Worm (Caenorhabditis elegans): ENCODE results near the gene ugt-11.

Gene ugt-11

DNA sequence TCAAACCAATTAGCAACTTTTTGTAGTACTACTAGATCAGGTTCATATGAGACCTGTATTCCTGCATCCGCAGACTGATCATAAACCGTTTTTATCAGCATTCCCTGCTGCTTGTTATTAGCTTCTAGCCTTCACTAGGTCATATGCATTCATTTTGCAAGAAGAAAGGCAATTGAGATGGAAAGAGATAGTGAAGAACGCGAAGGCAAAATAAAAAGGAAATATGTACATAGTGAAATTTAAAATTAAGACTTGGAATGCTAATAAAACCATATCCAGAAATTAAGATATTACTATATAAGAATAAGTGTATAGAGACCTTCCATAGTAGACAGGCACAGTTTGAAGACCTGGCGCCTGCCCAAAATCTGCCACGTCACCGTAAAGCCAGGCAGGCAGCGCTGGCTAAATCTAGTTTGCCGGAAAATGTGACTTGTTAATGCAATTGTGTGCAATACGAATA, 25.9 kb upstream of the ugt-11 start, which contains the start of the genes C02E7.8 and srh-23:
Gene C02E7.8, minus strand, starts transcription at position 101 of the 463 bp plus-strand sequence.
Gene srh-23, plus strand, starts transcription at position 413 of the 463 bp plus-strand sequence.
- TF ChIP-seq blmp-1 (tag; optimal IDR thresholded peaks at IDR 0.05) = peak; percentile 33
- no peak for TF ChIP-seq mef-2 (tag; optimal IDR thresholded peaks at IDR 0.05)
- no peak for TF ChIP-seq lsy-2 (tag; optimal IDR thresholded peaks at IDR 0.05)
- no peak for TF ChIP-seq unc-86 (tag; optimal IDR thresholded peaks at IDR 0.05)
- no peak for TF ChIP-seq jun-1 (tag; optimal IDR thresholded peaks at IDR 0.05)
- TF ChIP-seq ceh-63 (GFP tag; optimal IDR thresholded peaks at IDR 0.05) = no peak
- TF ChIP-seq zag-1 (tag; optimal IDR thresholded peaks at IDR 0.05) = no peak

DNA sequence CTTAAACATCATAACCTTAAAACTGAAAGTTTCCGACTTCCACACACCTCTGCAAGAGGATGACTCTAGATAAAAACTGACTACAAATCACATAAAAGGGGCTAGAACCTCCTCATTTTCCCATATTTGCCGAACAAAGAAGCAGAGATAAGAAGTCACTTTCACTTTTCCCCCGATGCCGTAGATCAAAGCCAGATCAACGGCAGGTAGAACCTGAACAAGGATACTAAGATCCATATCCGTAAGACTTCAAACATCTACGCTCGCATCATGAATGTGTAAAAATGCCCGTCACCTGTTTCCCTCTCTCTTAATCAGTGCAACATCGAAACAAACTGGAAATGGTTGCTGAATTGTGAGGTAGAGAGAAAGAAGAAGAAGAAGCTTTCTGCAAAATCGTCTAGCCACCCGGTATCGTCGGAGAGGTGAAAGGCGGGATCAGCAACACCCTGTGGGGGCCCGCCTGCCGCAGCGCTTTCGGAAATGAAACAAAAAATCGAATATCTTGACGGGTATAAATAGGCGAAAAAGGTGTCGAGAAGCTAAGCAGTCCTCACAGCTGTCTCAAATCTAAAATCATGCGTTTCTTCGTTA, 23.9 kb upstream of the ugt-11 start, which contains the start of gene C02E7.6:
Gene C02E7.6, plus strand, starts transcription at position 544 of the 594 bp plus-strand sequence.
- no peak for TF ChIP-seq ceh-82 (tag; optimal IDR thresholded peaks at IDR 0.05)
- TF ChIP-seq ztf-4 (tag; optimal IDR thresholded peaks at IDR 0.05) = peak; percentile 81
- TF ChIP-seq jun-1 (tag; optimal IDR thresholded peaks at IDR 0.05) = peak; percentile 2
- no peak for TF ChIP-seq sup-37 (GFP tag; optimal IDR thresholded peaks at IDR 0.05)
- TF ChIP-seq unc-86 (tag; optimal IDR thresholded peaks at IDR 0.05) = no peak
- TF ChIP-seq nhr-12 (tag; optimal IDR thresholded peaks at IDR 0.05) = no peak
- peak; percentile 88 for TF ChIP-seq blmp-1 (tag; optimal IDR thresholded peaks at IDR 0.05)
- no peak for TF ChIP-seq lir-3 (tag; optimal IDR thresholded peaks at IDR 0.05; ENCODE audit: poor library complexity)
- TF ChIP-seq fkh-10 (GFP tag; optimal IDR thresholded peaks at IDR 0.05) = no peak
- TF ChIP-seq C34B4.2 (tag; optimal IDR thresholded peaks at IDR 0.05) = no peak

DNA sequence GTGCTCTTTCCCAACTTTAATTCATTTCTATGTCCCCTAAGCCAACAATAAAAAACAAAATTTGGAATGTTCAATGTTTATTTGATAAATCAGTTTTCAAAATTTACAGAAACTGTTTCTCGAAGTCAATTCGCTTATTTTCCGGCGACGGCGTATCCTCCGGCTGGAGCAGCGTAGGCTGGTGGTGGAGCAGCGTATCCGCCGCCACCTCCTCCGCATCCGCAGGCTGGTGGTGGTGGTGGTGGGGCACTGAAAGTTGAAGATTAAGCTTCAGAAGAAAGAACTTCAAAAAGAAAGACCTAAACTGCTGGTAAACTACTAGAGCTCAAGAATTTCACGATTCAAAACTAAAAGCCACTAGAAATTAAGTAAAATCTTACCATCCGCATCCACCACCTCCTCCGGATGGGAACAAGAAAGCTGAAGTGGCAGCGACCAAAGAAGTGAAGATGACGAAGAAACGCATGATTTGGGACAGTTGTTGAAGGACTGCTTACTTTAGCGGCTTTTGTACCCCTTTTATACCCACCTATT, 23.3 kb upstream of the ugt-11 start, which contains the start of gene C02E7.7:
Gene C02E7.7, minus strand, starts transcription at position 484 of the 534 bp plus-strand sequence.
- TF ChIP-seq nhr-28 (tag; optimal IDR thresholded peaks at IDR 0.05) (no peak), tbx-2 (tag; optimal IDR thresholded peaks at IDR 0.05) (no peak), lin-15B (tag; optimal IDR thresholded peaks at IDR 0.05) (no peak), nhr-90 (tag; optimal IDR thresholded peaks at IDR 0.05; ENCODE audit: poor library complexity) (no peak), egl-13 (tag; optimal IDR thresholded peaks at IDR 0.05) (no peak), C04F5.9 (tag; optimal IDR thresholded peaks at IDR 0.05) (no peak), C16A3.4 (tag; optimal IDR thresholded peaks at IDR 0.05) (no peak)

DNA sequence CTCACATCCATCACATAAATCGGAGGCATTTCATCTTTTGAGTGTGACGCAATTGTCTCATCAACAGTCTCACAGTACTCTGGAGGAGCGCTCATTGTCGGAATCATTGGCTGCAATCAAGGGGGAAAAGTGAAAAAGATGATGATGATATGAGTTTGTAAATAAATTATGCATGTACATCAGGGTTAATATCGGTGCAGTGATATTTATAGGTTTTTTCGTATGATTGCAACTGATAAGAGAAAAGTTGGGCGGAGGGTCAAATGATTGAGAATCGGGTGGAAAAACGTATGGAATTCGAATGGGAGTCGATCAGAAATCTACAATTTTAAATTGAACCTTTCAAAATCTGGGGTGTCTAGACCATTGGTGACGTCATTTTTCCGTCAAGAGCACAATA, 20.0 kb upstream of the ugt-11 start, which contains the start of gene H23N18.6:
Gene H23N18.6, minus strand, starts transcription at position 201 of the 400 bp plus-strand sequence.
- peak; percentile 75 for TF ChIP-seq elt-2 (tag; optimal IDR thresholded peaks at IDR 0.05)
- peak; percentile 38 for TF ChIP-seq tlp-1 (tag; optimal IDR thresholded peaks at IDR 0.05)
- TF ChIP-seq isw-1 (GFP tag; IDR thresholded peaks at IDR 0.05) = no peak
- no peak for TF ChIP-seq nhr-237 (tag; optimal IDR thresholded peaks at IDR 0.05)
- no peak for TF ChIP-seq lin-14 (GFP tag; optimal IDR thresholded peaks at IDR 0.05)

DNA sequence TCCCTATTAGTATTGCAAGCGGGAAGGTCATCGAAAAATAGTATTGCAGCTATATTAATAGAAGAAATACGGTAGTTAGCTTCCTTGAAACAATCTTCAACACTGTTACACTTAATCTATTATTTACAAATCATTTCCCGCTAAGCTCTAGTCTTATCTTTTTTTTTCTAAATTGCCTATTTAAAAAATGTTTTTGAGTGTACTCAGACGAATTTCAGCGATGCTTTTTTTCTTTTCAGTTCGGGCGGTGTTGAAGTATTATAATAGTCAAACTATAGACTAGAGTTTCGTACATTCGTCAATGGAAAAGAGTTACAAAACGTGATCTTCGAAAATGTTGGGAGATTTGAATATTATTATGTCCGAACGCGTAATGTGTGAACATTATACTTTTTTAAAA, 19.0 kb upstream of the ugt-11 start:
- no peak for TF ChIP-seq nhr-85 (tag)
- TF ChIP-seq ceh-90 (tag; optimal IDR thresholded peaks at IDR 0.05) = no peak
- no peak for TF ChIP-seq lin-14 (GFP tag; optimal IDR thresholded peaks at IDR 0.05)
- no peak for TF ChIP-seq rnt-1 (tag; optimal IDR thresholded peaks at IDR 0.05)
- TF ChIP-seq ceh-82 (tag; optimal IDR thresholded peaks at IDR 0.05) = no peak
- no peak for TF ChIP-seq fos-1 (tag; optimal IDR thresholded peaks at IDR 0.05)
- no peak for TF ChIP-seq ztf-11 (tag; optimal IDR thresholded peaks at IDR 0.05)

DNA sequence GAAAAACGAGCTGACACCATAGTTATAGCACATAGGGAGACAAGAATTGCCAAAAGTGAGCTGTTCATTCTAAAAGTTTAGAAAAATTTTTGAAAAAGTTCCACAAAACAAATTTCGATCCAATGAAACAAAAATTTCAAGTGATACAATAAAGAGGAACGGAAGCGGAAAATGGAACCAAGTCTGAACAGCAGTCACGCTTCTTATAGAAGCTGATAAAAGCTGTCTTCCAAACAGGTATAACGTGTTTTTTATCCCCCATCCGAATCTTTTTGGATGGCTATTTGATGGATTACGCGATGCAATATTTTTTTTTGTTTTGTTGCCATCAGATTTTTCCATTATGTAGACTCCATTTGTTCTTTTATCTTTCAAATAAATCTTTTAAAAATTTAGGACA, 17.4 kb upstream of the ugt-11 start, which contains the start of gene H23N18.5:
Gene H23N18.5, minus strand, starts transcription at position 69 of the 400 bp plus-strand sequence.
- peak; percentile 10 for TF ChIP-seq blmp-1 (tag; optimal IDR thresholded peaks at IDR 0.05)
- no peak for TF ChIP-seq skn-1 (tag; optimal IDR thresholded peaks at IDR 0.05)
- no peak for TF ChIP-seq hlh-4 (tag; optimal IDR thresholded peaks at IDR 0.05)
- TF ChIP-seq ztf-4 (tag; optimal IDR thresholded peaks at IDR 0.05) = peak; percentile 10

All from whole organism, L1 larva.